Fruit fly (Drosophila melanogaster): ENCODE data around the gene CG18745.

- no peak for TF ChIP-seq psq (GFP tag; optimal IDR thresholded peaks at IDR 0.05)
- TF ChIP-seq usp (GFP tag; optimal IDR thresholded peaks at IDR 0.05): no peak
- no peak for TF ChIP-seq h (GFP tag; optimal IDR thresholded peaks at IDR 0.05)
Measured at dm6 chr3R:7785784-7786183, at the start of gene CG18745.
